Worm (Caenorhabditis elegans): ENCODE data around the gene ceh-87.
"Not testable (repeated sequence)": the region's sequence is repeated elsewhere in the genome, so short reads cannot be mapped to it uniquely, and the experiment has no call there.

ceh-87 gene

ce11 chrII:2656606-2657005 lies 27.5 kb downstream of the ceh-87 start, which contains the start of gene sri-47 (continued):
- TF ChIP-seq mdl-1 (tag; optimal IDR thresholded peaks at IDR 0.05), result no peak
- no peak for TF ChIP-seq ZK546.5 (tag; optimal IDR thresholded peaks at IDR 0.05)

- no peak for TF ChIP-seq hmg-1.1 (GFP tag; IDR thresholded peaks at IDR 0.05)
Measured at ce11 chrII:2649539-2649938, 34.6 kb downstream of the ceh-87 start, which contains the start of the genes F22E5.13 and F22E5.6. Gene F22E5.13, minus strand, starts transcription at chrII:2649639. Gene F22E5.6, plus strand, starts transcription at chrII:2649835.

ce11 chrII:2649015-2649414 lies 35.1 kb downstream of the ceh-87 start:
- TF ChIP-seq zip-11 (GFP tag; IDR thresholded peaks at IDR 0.05), result no peak
- no peak for TF ChIP-seq aly-2 (tag; optimal IDR thresholded peaks at IDR 0.05)
- no peak for TF ChIP-seq vab-7 (GFP tag; IDR thresholded peaks at IDR 0.05)
- TF ChIP-seq tra-1 (GFP tag; IDR thresholded peaks at IDR 0.05), result no peak
- TF ChIP-seq daf-16 (GFP tag; optimal IDR thresholded peaks at IDR 0.05), result peak in 1 of 2 experiments; percentile 60
- TF ChIP-seq daf-16 (tag; optimal IDR thresholded peaks at IDR 0.05), result no peak
- no peak for TF ChIP-seq pqm-1 (tag; optimal IDR thresholded peaks at IDR 0.05)
- peak; percentile 19 for TF ChIP-seq nhr-11 (tag; optimal IDR thresholded peaks at IDR 0.05)
- no peak for TF ChIP-seq set-16 (GFP tag; IDR thresholded peaks at IDR 0.05)
- peak; percentile 0 for TF ChIP-seq nhr-28 (tag; optimal IDR thresholded peaks at IDR 0.05)
- TF ChIP-seq dmd-9 (GFP tag; IDR thresholded peaks at IDR 0.05), result no peak
- no peak for TF ChIP-seq zfp-3 (GFP tag; conservative IDR thresholded peaks at IDR 0.05)
- no peak for TF ChIP-seq nhr-6 (tag; optimal IDR thresholded peaks at IDR 0.05)
- no peak for TF ChIP-seq arid-1 (GFP tag; conservative IDR thresholded peaks at IDR 0.05)
- TF ChIP-seq T20F7.1 (GFP tag; optimal IDR thresholded peaks at IDR 0.05), result no peak
- peak; percentile 48; the same call in 1 of the 2 replicates for TF ChIP-seq hmg-1.1 (GFP tag; IDR thresholded peaks at IDR 0.05)
- peak; percentile 10 for TF ChIP-seq hlh-11 (tag; optimal IDR thresholded peaks at IDR 0.05)
- no peak for TF ChIP-seq F26F4.8 (GFP tag; conservative IDR thresholded peaks at IDR 0.05)
- TF ChIP-seq saeg-2 (GFP tag; IDR thresholded peaks at IDR 0.05), result no peak
- no peak for TF ChIP-seq ces-1 (GFP tag; optimal IDR thresholded peaks at IDR 0.05)
- 0 out of 2 replicates have a peak, but pooled peaks have one; percentile 19 for TF ChIP-seq ceh-20 (GFP tag; IDR thresholded peaks at IDR 0.05)
- TF ChIP-seq F37D6.2 (tag; optimal IDR thresholded peaks at IDR 0.05), result no peak
- no peak for TF ChIP-seq Y105C5A.15 (GFP tag; IDR thresholded peaks at IDR 0.05)

- TF ChIP-seq gei-8 (GFP tag; optimal IDR thresholded peaks at IDR 0.05); nhr-76 (tag; optimal IDR thresholded peaks at IDR 0.05); T26A8.4 (GFP tag; IDR thresholded peaks at IDR 0.05): not testable (repeated sequence)
Measured at ce11 chrII:2646756-2647155, 37.4 kb downstream of the ceh-87 start, which contains the start of gene F22E5.12. Gene F22E5.12, minus strand, starts transcription at chrII:2646856.

ce11 chrII:2644498-2644897 lies 39.6 kb downstream of the ceh-87 start, which contains the start of gene F22E5.11:
Gene F22E5.11, minus strand, starts transcription at chrII:2644598.
- TF ChIP-seq daf-16 (GFP tag; optimal IDR thresholded peaks at IDR 0.05) (no peak), daf-16 (tag; optimal IDR thresholded peaks at IDR 0.05) (no peak), skn-1 (tag; optimal IDR thresholded peaks at IDR 0.05) (no peak), ceh-28 (tag; optimal IDR thresholded peaks at IDR 0.05) (no peak), nhr-237 (tag; optimal IDR thresholded peaks at IDR 0.05) (no peak), ZK337.2 (GFP tag; IDR thresholded peaks at IDR 0.05) (no peak), zfp-3 (GFP tag; conservative IDR thresholded peaks at IDR 0.05) (no peak), aly-2 (tag; optimal IDR thresholded peaks at IDR 0.05) (no peak), daf-19 (GFP tag; conservative IDR thresholded peaks at IDR 0.05) (no peak), pqm-1 (tag; optimal IDR thresholded peaks at IDR 0.05) (no peak), F26F4.8 (GFP tag; conservative IDR thresholded peaks at IDR 0.05) (no peak), F37D6.2 (tag; optimal IDR thresholded peaks at IDR 0.05) (no peak), egl-27 (tag; optimal IDR thresholded peaks at IDR 0.05) (no peak), mxl-2 (GFP tag; conservative IDR thresholded peaks at IDR 0.05) (no peak), nhr-28 (tag; optimal IDR thresholded peaks at IDR 0.05) (no peak), nhr-42 (GFP tag; IDR thresholded peaks at IDR 0.05) (no peak), F44E2.7 (GFP tag; IDR thresholded peaks at IDR 0.05) (no peak), nhr-6 (tag; optimal IDR thresholded peaks at IDR 0.05) (no peak), mdt-29 (GFP tag; IDR thresholded peaks at IDR 0.05) (no peak), cey-2 (tag; optimal IDR thresholded peaks at IDR 0.05; ENCODE audit: borderline replicate concordance, insufficient read depth) (no peak)
